Fruit fly (Drosophila melanogaster): ENCODE results near the gene CG14609.

DNA sequence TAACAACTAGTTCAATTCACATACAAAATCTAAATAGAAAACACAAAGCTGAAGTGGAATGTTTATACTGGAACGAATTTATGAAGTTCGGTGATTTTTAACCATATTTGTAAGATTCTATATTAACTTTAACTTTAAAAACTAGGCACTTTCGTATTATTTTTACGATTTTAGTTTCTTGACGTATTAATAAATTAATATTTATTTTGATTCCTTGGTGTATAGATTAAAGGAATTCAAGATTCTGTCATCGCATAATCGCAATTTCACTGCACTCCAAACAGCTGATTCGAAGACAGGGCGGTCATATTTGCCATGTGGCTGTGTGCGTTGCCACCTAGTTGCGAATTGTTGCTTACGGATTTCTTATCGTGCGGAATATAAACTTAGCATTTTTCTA is 48.7 kb downstream of the CG14609 start, which contains the start of the genes CG1227 and Dtwd2:
- TF ChIP-seq CG34367 (tag; optimal IDR thresholded peaks at IDR 0.05) = peak; percentile 96
- peak; percentile 98 for TF ChIP-seq CG15710 (tag; optimal IDR thresholded peaks at IDR 0.05)
- peak; percentile 92 for TF ChIP-seq Pif1B (GFP tag; optimal IDR thresholded peaks at IDR 0.05)
